Fruit fly (Drosophila melanogaster): ENCODE measurements around the gene hdm.
A peak's percentile ranks its signal among the peaks of the same experiment; 100 is the strongest.

The hdm gene

DNA sequence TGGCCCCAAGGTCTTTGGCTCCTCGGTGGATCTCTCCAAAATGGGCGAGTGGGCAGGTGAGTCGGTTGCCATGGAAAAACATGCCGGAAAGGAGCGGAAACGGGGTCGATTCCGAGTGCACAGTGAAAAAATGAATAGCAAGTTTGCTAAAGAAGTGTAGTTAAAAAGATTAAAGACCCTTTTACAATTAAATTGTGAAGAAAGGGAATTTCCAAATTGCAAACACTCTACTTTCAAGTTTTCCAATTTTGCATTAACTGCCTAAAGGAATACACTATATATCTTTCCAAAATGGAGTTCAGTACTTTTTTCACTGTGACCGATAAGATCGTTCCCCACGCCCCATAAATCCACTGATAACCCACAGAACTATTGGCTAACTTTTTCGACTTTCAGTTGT, 10.4 kb downstream of the hdm start (continued):
- TF ChIP-seq CG8478 (optimal IDR thresholded peaks at IDR 0.05) (no peak), CG7987 (GFP tag; optimal IDR thresholded peaks at IDR 0.05) (no peak), CG17385 (GFP tag; optimal IDR thresholded peaks at IDR 0.05) (peak; percentile 5), esg (GFP tag; conservative IDR thresholded peaks at IDR 0.05) (0 out of 2 replicates have a peak, but pooled peaks have one; percentile 11), ind (GFP tag; optimal IDR thresholded peaks at IDR 0.05) (peak; percentile 12), CG7839 (tag; optimal IDR thresholded peaks at IDR 0.05) (peak; percentile 21), dysf (GFP tag; IDR thresholded peaks at IDR 0.05) (peak; percentile 60), croc (GFP tag; conservative IDR thresholded peaks at IDR 0.05) (no peak), Oli (tag; optimal IDR thresholded peaks at IDR 0.05) (no peak), CG4820 (GFP tag; optimal IDR thresholded peaks at IDR 0.05) (peak; percentile 5), Antp (GFP tag; optimal IDR thresholded peaks at IDR 0.05) (no peak), Rfx (GFP tag; IDR thresholded peaks at IDR 0.05) (peak; percentile 50), CG13775 (GFP tag; optimal IDR thresholded peaks at IDR 0.05) (no peak), CG11398 (GFP tag; optimal IDR thresholded peaks at IDR 0.05) (no peak), jigr1 (GFP tag; IDR thresholded peaks at IDR 0.05) (no peak), D19A (tag; optimal IDR thresholded peaks at IDR 0.05) (peak; percentile 15), ttk (GFP tag; IDR thresholded peaks at IDR 0.05) (0 out of 2 replicates have a peak, but pooled peaks have one; percentile 44), CG7786 (GFP tag; optimal IDR thresholded peaks at IDR 0.05) (peak; percentile 20), bab2 (GFP tag; optimal IDR thresholded peaks at IDR 0.05) (peak; percentile 13), CG9437 (GFP tag; optimal IDR thresholded peaks at IDR 0.05) (no peak), Ravus (GFP tag; IDR thresholded peaks at IDR 0.05) (no peak), ase (GFP tag; IDR thresholded peaks at IDR 0.05) (0 out of 3 replicates have a peak, but pooled peaks have one; percentile 50), fd96Cb (tag; optimal IDR thresholded peaks at IDR 0.05) (peak; percentile 21), CG2120 (GFP tag; optimal IDR thresholded peaks at IDR 0.05) (peak; percentile 49), az2 (GFP tag; optimal IDR thresholded peaks at IDR 0.05) (no peak), Xbp1 (GFP tag; optimal IDR thresholded peaks at IDR 0.05) (peak; percentile 9), CG18619 (GFP tag; optimal IDR thresholded peaks at IDR 0.05) (no peak), Pdp1 (GFP tag; optimal IDR thresholded peaks at IDR 0.05) (peak in 1 of 2 experiments; percentile 9), CoRest (tag; optimal IDR thresholded peaks at IDR 0.05) (peak; percentile 29), Bteb2 (GFP tag; optimal IDR thresholded peaks at IDR 0.05) (no peak), scrt (GFP tag; optimal IDR thresholded peaks at IDR 0.05) (no peak), CG12744 (GFP tag; optimal IDR thresholded peaks at IDR 0.05) (no peak), CG11723 (GFP tag; optimal IDR thresholded peaks at IDR 0.05) (no peak), seq (GFP tag; IDR thresholded peaks at IDR 0.05) (peak; percentile 37; the same call in 1 of the 2 replicates), nmo (GFP tag; optimal IDR thresholded peaks at IDR 0.05) (peak; percentile 17), CG13424 (tag; optimal IDR thresholded peaks at IDR 0.05) (peak; percentile 25), prd (optimal IDR thresholded peaks at IDR 0.05) (no peak), prd (GFP tag; IDR thresholded peaks at IDR 0.05) (peak; percentile 56), B-H1 (GFP tag; IDR thresholded peaks at IDR 0.05) (0 out of 3 replicates have a peak, but pooled peaks have one; percentile 11), trh (GFP tag; optimal IDR thresholded peaks at IDR 0.05) (no peak), ranshi (GFP tag; IDR thresholded peaks at IDR 0.05) (0 out of 2 replicates have a peak, but pooled peaks have one; percentile 36), CG7556 (GFP tag; optimal IDR thresholded peaks at IDR 0.05) (peak; percentile 20), Hr78 (GFP tag; optimal IDR thresholded peaks at IDR 0.05) (peak in 1 of 2 experiments; percentile 3), CG34422 (GFP tag; IDR thresholded peaks at IDR 0.05) (no peak), lab (GFP tag; optimal IDR thresholded peaks at IDR 0.05) (peak; percentile 63), C15 (GFP tag; IDR thresholded peaks at IDR 0.05) (no peak), CG18599 (GFP tag; optimal IDR thresholded peaks at IDR 0.05) (peak; percentile 42), CG2129 (GFP tag; IDR thresholded peaks at IDR 0.05; ENCODE audit: partially characterized antibody) (no peak), amos (GFP tag; IDR thresholded peaks at IDR 0.05; ENCODE audit: partially characterized antibody) (no peak), gem (tag; optimal IDR thresholded peaks at IDR 0.05) (peak; percentile 62), CG11247 (GFP tag; IDR thresholded peaks at IDR 0.05) (no peak)
